Fruit fly (Drosophila melanogaster) whole organism, embryonic: Measurements from ENCODE around the gene CG42366.

Experiments
- Atf-2 ChIP-seq: fragments of 200-800 bp; sonication (Bioruptor generic); optimal IDR thresholded peaks from 2 replicates; lab custom pipeline; 2016; ENCODE audit warnings: missing biosample characterization, missing genetic modification characterization
- B-H2 ChIP-seq: fragments of 200-800 bp; sonication (Bioruptor generic); optimal IDR thresholded peaks from 2 replicates; lab custom pipeline; 2018; ENCODE audit warnings: missing biosample characterization, mild to moderate bottlenecking, missing genetic modification characterization
- Bdp1 ChIP-seq: fragments of 200-800 bp; sonication (Bioruptor generic); optimal IDR thresholded peaks from 3 replicates; lab custom pipeline; 2016; ENCODE audit warnings: missing biosample characterization, missing genetic modification characterization
- Bgb ChIP-seq: fragments of 200-800 bp; sonication (Bioruptor generic); IDR thresholded peaks from 2 replicates; pipeline ENCODE4 v1.3.6; 2022; ENCODE audit warnings: missing biosample characterization, missing genetic modification characterization; ENCODE audit not compliant: partially characterized antibody
- CG11695 ChIP-seq: fragments of 200-800 bp; sonication (Bioruptor generic); IDR thresholded peaks from 3 replicates; pipeline ENCODE4 v1.3.6; 2022; ENCODE audit warnings: missing biosample characterization, missing genetic modification characterization
- CG12659 ChIP-seq: fragments of 200-800 bp; sonication (Bioruptor generic); optimal IDR thresholded peaks from 3 replicates; lab custom pipeline; 2017; ENCODE audit warnings: mild to moderate bottlenecking, missing biosample characterization, missing genetic modification reagents, missing genetic modification characterization
- CG14441 ChIP-seq: fragments of 200-800 bp; sonication (Bioruptor generic); IDR thresholded peaks from 2 replicates; pipeline ENCODE4 v1.3.6; 2022; ENCODE audit warnings: missing biosample characterization, missing genetic modification characterization
- CG15073 ChIP-seq: fragments of 200-800 bp; sonication (Bioruptor generic); optimal IDR thresholded peaks from 2 replicates; lab custom pipeline; 2016; ENCODE audit warnings: missing biosample characterization, missing genetic modification characterization
- CG15601 ChIP-seq: fragments of 200-800 bp; sonication (Bioruptor generic); optimal IDR thresholded peaks from 3 replicates; lab custom pipeline; 2019; ENCODE audit warnings: missing biosample characterization, mild to moderate bottlenecking, missing genetic modification characterization, moderate library complexity
- CG17328 ChIP-seq: fragments of 200-800 bp; sonication (Bioruptor generic); IDR thresholded peaks from 2 replicates; pipeline ENCODE4 v1.3.6; 2022; ENCODE audit warnings: missing biosample characterization, missing genetic modification characterization
- CG18619 ChIP-seq: fragments of 200-800 bp; sonication (Bioruptor generic); optimal IDR thresholded peaks from 3 replicates; lab custom pipeline; 2017; ENCODE audit warnings: missing biosample characterization, mild to moderate bottlenecking, missing genetic modification characterization
- CG18764 ChIP-seq: fragments of 200-800 bp; sonication (Bioruptor generic); optimal IDR thresholded peaks from 3 replicates; lab custom pipeline; 2016; ENCODE audit warnings: missing biosample characterization, missing genetic modification characterization
- CG2116 ChIP-seq: fragments of 200-800 bp; sonication (Bioruptor generic); optimal IDR thresholded peaks from 3 replicates; lab custom pipeline; 2018; ENCODE audit warnings: missing biosample characterization, mild to moderate bottlenecking, missing genetic modification characterization
- CG2120 ChIP-seq: fragments of 200-800 bp; sonication (Bioruptor generic); optimal IDR thresholded peaks from 3 replicates; lab custom pipeline; 2016; ENCODE audit warnings: missing biosample characterization, missing genetic modification characterization
- CG30020 ChIP-seq: fragments of 200-800 bp; optimal IDR thresholded peaks from 2 replicates; lab custom pipeline; 2019; ENCODE audit warnings: missing biosample characterization, mild to moderate bottlenecking, missing genetic modification characterization, moderate library complexity
- CG30403 ChIP-seq: fragments of 200-800 bp; sonication (Bioruptor generic); optimal IDR thresholded peaks from 3 replicates; lab custom pipeline; 2016; ENCODE audit warnings: missing biosample characterization, missing genetic modification characterization
- CG31365 ChIP-seq: fragments of 200-800 bp; sonication (Bioruptor generic); optimal IDR thresholded peaks from 2 replicates; lab custom pipeline; 2018; ENCODE audit warnings: missing biosample characterization, mild to moderate bottlenecking, missing genetic modification characterization
- CG32772 ChIP-seq: fragments of 200-800 bp; sonication (Bioruptor generic); IDR thresholded peaks from 2 replicates; pipeline ENCODE4 v1.3.6; 2022; ENCODE audit warnings: missing biosample characterization, missing genetic modification characterization
- CG4730 ChIP-seq: fragments of 200-800 bp; sonication (Bioruptor generic); IDR thresholded peaks from 2 replicates; pipeline ENCODE4 v1.3.6; 2022; ENCODE audit warnings: missing biosample characterization, missing genetic modification characterization
- CG4820 ChIP-seq: fragments of 200-800 bp; sonication (Bioruptor generic); optimal IDR thresholded peaks from 3 replicates; lab custom pipeline; 2016; ENCODE audit warnings: missing biosample characterization, missing genetic modification characterization
- CG6689 ChIP-seq: fragments of 200-800 bp; sonication (Bioruptor generic); IDR thresholded peaks from 2 replicates; pipeline ENCODE4 v1.3.6; 2022; ENCODE audit warnings: missing biosample characterization, missing genetic modification characterization
- CG6765 ChIP-seq: fragments of 200-800 bp; sonication (Bioruptor generic); optimal IDR thresholded peaks from 3 replicates; lab custom pipeline; 2017; ENCODE audit warnings: missing biosample characterization, mild to moderate bottlenecking, missing genetic modification characterization
- CG7963 ChIP-seq: fragments of 200-800 bp; sonication (Bioruptor generic); IDR thresholded peaks from 3 replicates; pipeline ENCODE4 v1.3.6; 2022; ENCODE audit warnings: missing biosample characterization, missing genetic modification characterization; ENCODE audit not compliant: partially characterized antibody
- CHES-1-like ChIP-seq: fragments of 200-800 bp; sonication (Bioruptor generic); optimal IDR thresholded peaks from 2 replicates; lab custom pipeline; 2016; ENCODE audit warnings: missing biosample characterization, missing genetic modification characterization
- D19B ChIP-seq: fragments of 200-800 bp; sonication (Bioruptor generic); optimal IDR thresholded peaks from 2 replicates; lab custom pipeline; 2017; ENCODE audit warnings: missing biosample characterization, mild to moderate bottlenecking, missing genetic modification characterization
- ERR ChIP-seq: fragments of 200-800 bp; sonication (Bioruptor generic); optimal IDR thresholded peaks from 2 replicates; lab custom pipeline; 2016; ENCODE audit warnings: missing biosample characterization, missing genetic modification characterization
- Eip74EF ChIP-seq, 2 experiments: fragments of 200-800 bp in 1 of 2; fragments of >200 bp in 1 of 2; sonication (Bioruptor generic) in 1 of 2; optimal IDR thresholded peaks; 2 replicates each; lab custom pipeline; 2017 to 2019; ENCODE audit warnings: missing biosample characterization in 2 of 2, missing genetic modification characterization in 2 of 2, mild to moderate bottlenecking in 1 of 2, moderate library complexity in 1 of 2
- Myb ChIP-seq: fragments of 200-800 bp; sonication (Bioruptor generic); optimal IDR thresholded peaks from 2 replicates; lab custom pipeline; 2016; ENCODE audit warnings: missing biosample characterization, missing genetic modification characterization
- NC2α ChIP-seq: fragments of 200-800 bp; sonication (Bioruptor generic); optimal IDR thresholded peaks from 2 replicates; lab custom pipeline; 2016; ENCODE audit warnings: missing biosample characterization, missing genetic modification characterization
- Optix ChIP-seq: fragments of 200-800 bp; sonication (Bioruptor generic); IDR thresholded peaks from 3 replicates; pipeline ENCODE4 v1.3.6; 2022; ENCODE audit warnings: missing biosample characterization, missing genetic modification characterization
- Rfx ChIP-seq: fragments of 200-800 bp; sonication (Bioruptor generic); IDR thresholded peaks from 2 replicates; pipeline ENCODE4 v1.3.6; 2022; ENCODE audit warnings: missing biosample characterization, missing genetic modification characterization
- al ChIP-seq: fragments of 200-800 bp; sonication (Bioruptor generic); IDR thresholded peaks from 2 replicates; pipeline ENCODE4 v1.3.6; 2022; ENCODE audit warnings: missing biosample characterization, missing genetic modification characterization
- aop ChIP-seq: fragments of 200-800 bp; sonication (Bioruptor generic); IDR thresholded peaks from 2 replicates; pipeline ENCODE4 v1.3.6; 2022; ENCODE audit warnings: missing biosample characterization, missing genetic modification characterization
- ap ChIP-seq: fragments of 200-800 bp; sonication (Bioruptor generic); IDR thresholded peaks from 2 replicates; pipeline ENCODE4 v1.3.6; 2022; ENCODE audit warnings: missing biosample characterization, missing genetic modification characterization
- da ChIP-seq: fragments of 200-800 bp; sonication (Bioruptor generic); optimal IDR thresholded peaks from 2 replicates; lab custom pipeline; 2016; ENCODE audit warnings: missing biosample characterization, missing genetic modification characterization
- danr ChIP-seq: fragments of 200-800 bp; sonication (Bioruptor generic); IDR thresholded peaks from 2 replicates; pipeline ENCODE4 v1.3.6; 2022; ENCODE audit warnings: missing biosample characterization, missing genetic modification characterization
- ems ChIP-seq: fragments of 200-800 bp; sonication (Bioruptor generic); optimal IDR thresholded peaks from 3 replicates; lab custom pipeline; 2016; ENCODE audit warnings: missing biosample characterization, missing genetic modification characterization
- hkb ChIP-seq, 2 experiments: fragments of 200-800 bp in 1 of 2; fragments of >200 bp in 1 of 2; sonication (Bioruptor generic) in 1 of 2; IDR thresholded peaks in 1 of 2; optimal IDR thresholded peaks in 1 of 2; 2 replicates each; pipeline versions ENCODE4 v1.3.6 to Lab custom; 2017 to 2022; ENCODE audit warnings: missing biosample characterization in 1 of 2, missing genetic modification characterization in 1 of 2
- jumu ChIP-seq: fragments of 200-800 bp; sonication (Bioruptor generic); optimal IDR thresholded peaks from 3 replicates; lab custom pipeline; 2016; ENCODE audit warnings: missing biosample characterization, missing genetic modification characterization
- lilli ChIP-seq: fragments of 200-800 bp; sonication (Bioruptor generic); optimal IDR thresholded peaks from 3 replicates; lab custom pipeline; 2016; ENCODE audit warnings: missing biosample characterization, missing genetic modification characterization
- lov ChIP-seq, 2 experiments: fragments of 200-800 bp in 1 of 2; fragments of >200 bp in 1 of 2; sonication (Bioruptor generic) in 1 of 2; IDR thresholded peaks in 1 of 2; optimal IDR thresholded peaks in 1 of 2; 2 replicates in 1 of 2; 3 replicates in 1 of 2; pipeline versions ENCODE4 v1.3.6 to Lab custom; 2017 to 2022; ENCODE audit warnings: missing biosample characterization in 1 of 2, missing genetic modification characterization in 1 of 2
- odd ChIP-seq: fragments of 200-800 bp; sonication (Bioruptor generic); optimal IDR thresholded peaks from 2 replicates; lab custom pipeline; 2017; ENCODE audit warnings: missing biosample characterization, mild to moderate bottlenecking, missing genetic modification characterization
- org-1 ChIP-seq: fragments of 200-800 bp; sonication (Bioruptor generic); optimal IDR thresholded peaks from 2 replicates; lab custom pipeline; 2017; ENCODE audit warnings: missing biosample characterization, missing genetic modification characterization
- schlank ChIP-seq: fragments of 200-800 bp; sonication (Bioruptor generic); optimal IDR thresholded peaks from 2 replicates; lab custom pipeline; 2018; ENCODE audit warnings: missing biosample characterization, mild to moderate bottlenecking, missing genetic modification characterization
- sens ChIP-seq: fragments of 200-800 bp; sonication (Bioruptor generic); peaks from one replicate; lab custom pipeline; 2016; ENCODE audit warnings: missing biosample characterization, missing genetic modification characterization
- slou ChIP-seq: fragments of 200-800 bp; sonication (Bioruptor generic); optimal IDR thresholded peaks from 3 replicates; lab custom pipeline; 2016; ENCODE audit warnings: missing biosample characterization, missing genetic modification characterization
- sr ChIP-seq: fragments of 200-800 bp; sonication (Bioruptor generic); IDR thresholded peaks from 3 replicates; pipeline ENCODE4 v1.3.6; 2022; ENCODE audit warnings: missing biosample characterization, missing genetic modification characterization
- ssp ChIP-seq: fragments of 200-800 bp; sonication (Bioruptor generic); IDR thresholded peaks from 2 replicates; pipeline ENCODE4 v1.3.6; 2022; ENCODE audit warnings: missing biosample characterization, missing genetic modification characterization
- twi ChIP-seq: fragments of 200-800 bp; optimal IDR thresholded peaks from 2 replicates; lab custom pipeline; 2019; ENCODE audit warnings: missing biosample characterization, mild to moderate bottlenecking, missing genetic modification characterization, moderate library complexity
- vvl ChIP-seq: fragments of 200-800 bp; sonication (Bioruptor generic); IDR thresholded peaks from 2 replicates; pipeline ENCODE4 v1.3.6; 2022; ENCODE audit warnings: missing biosample characterization, missing genetic modification characterization
- wor ChIP-seq: fragments of 200-800 bp; sonication (Bioruptor generic); IDR thresholded peaks from 2 replicates; pipeline ENCODE4 v1.3.6; 2022; ENCODE audit warnings: missing biosample characterization, missing genetic modification characterization

CG42366 gene

DNA sequence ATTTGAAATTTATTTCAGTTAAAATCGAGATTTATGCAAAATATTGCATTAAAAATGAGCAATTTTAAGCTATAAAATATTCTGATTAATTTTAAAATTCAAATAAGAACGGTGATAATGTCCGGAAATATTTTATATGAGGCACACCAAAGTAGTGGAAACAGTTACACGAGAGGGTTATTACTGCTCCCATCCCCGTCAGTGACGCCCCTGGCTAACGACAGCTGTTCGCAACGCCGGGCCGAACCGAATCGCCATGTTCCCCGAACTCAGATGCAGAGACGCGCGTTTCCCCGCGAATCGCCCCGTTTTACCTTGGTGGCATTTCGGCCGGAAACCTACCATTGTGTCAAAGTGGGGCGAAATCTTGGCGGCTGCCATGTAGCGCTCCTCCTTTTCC lies 13.2 kb upstream of the CG42366 start (continued):
- TF ChIP-seq CG6765 (GFP tag; lab: Kevin White, UChicago), result no peak
- peak; percentile 9 for TF ChIP-seq ems (GFP tag; lab: Kevin White, UChicago)
- TF ChIP-seq al (GFP tag; lab: Robert Waterston, UW), result 0 out of 2 replicates have a peak, but pooled peaks have one; percentile 8
- no peak for TF ChIP-seq CG30020 (tag; lab: Kevin White, UChicago)
- TF ChIP-seq CG2116 (GFP tag; lab: Kevin White, UChicago), result no peak
- no peak for TF ChIP-seq aop (GFP tag; lab: Robert Waterston, UW)
- TF ChIP-seq CG18764 (GFP tag; lab: Kevin White, UChicago), result no peak
- no peak for TF ChIP-seq CG7963
- TF ChIP-seq vvl (GFP tag; lab: Robert Waterston, UW), result 0 out of 2 replicates have a peak, but pooled peaks have one; percentile 40
- peak; percentile 28 for TF ChIP-seq CG12659 (GFP tag; lab: Kevin White, UChicago)
- TF ChIP-seq lilli (GFP tag; lab: Kevin White, UChicago), result peak; percentile 57
- peak; percentile 42 for TF ChIP-seq CG2120 (GFP tag; lab: Kevin White, UChicago)
- 0 out of 2 replicates have a peak, but pooled peaks have one; percentile 13 for TF ChIP-seq CG6689 (GFP tag; lab: Robert Waterston, UW)
- TF ChIP-seq CG30403 (GFP tag; lab: Kevin White, UChicago), result peak; percentile 9
- no peak for TF ChIP-seq ssp (GFP tag; lab: Robert Waterston, UW)
- no peak for TF ChIP-seq CG32772 (GFP tag; lab: Robert Waterston, UW)
- no peak for TF ChIP-seq odd (GFP tag; lab: Kevin White, UChicago)
- TF ChIP-seq ap (GFP tag; lab: Robert Waterston, UW), result no peak
- TF ChIP-seq sens (GFP tag; lab: Kevin White, UChicago), result peak; percentile 53
- TF ChIP-seq D19B (GFP tag; lab: Kevin White, UChicago), result no peak
- no peak for TF ChIP-seq org-1 (GFP tag; lab: Kevin White, UChicago)
- TF ChIP-seq CG18619 (GFP tag; lab: Kevin White, UChicago), result peak; percentile 31
- TF ChIP-seq CG11695 (GFP tag; lab: Robert Waterston, UW), result peak; percentile 45; the same call in 1 of the 3 replicates
- TF ChIP-seq da, result no peak
- TF ChIP-seq Myb (GFP tag; lab: Kevin White, UChicago), result peak; percentile 1
- no peak for TF ChIP-seq twi (tag; lab: Kevin White, UChicago)
- no peak for TF ChIP-seq Bgb (GFP tag; lab: Robert Waterston, UW)
- peak; percentile 19 for TF ChIP-seq jumu
- TF ChIP-seq sr (GFP tag; lab: Robert Waterston, UW), result no peak
- no peak for TF ChIP-seq hkb (optimal IDR thresholded peaks at IDR 0.05; lab: Kevin White, UChicago)
- TF ChIP-seq hkb (GFP tag; IDR thresholded peaks at IDR 0.05; lab: Robert Waterston, UW), result peak; percentile 69
- no peak for TF ChIP-seq CG15073 (GFP tag; lab: Kevin White, UChicago)
- 0 out of 2 replicates have a peak, but pooled peaks have one; percentile 4 for TF ChIP-seq CG14441
- no peak for TF ChIP-seq slou (GFP tag; lab: Kevin White, UChicago)
- TF ChIP-seq Atf-2 (GFP tag; lab: Kevin White, UChicago), result no peak
- no peak for TF ChIP-seq schlank
- TF ChIP-seq CG4730 (GFP tag; lab: Robert Waterston, UW), result no peak
- TF ChIP-seq ERR, result no peak
- TF ChIP-seq CG17328 (GFP tag; lab: Robert Waterston, UW), result peak; percentile 36
- no peak for TF ChIP-seq B-H2 (GFP tag; lab: Kevin White, UChicago)
- TF ChIP-seq CHES-1-like, result no peak
- no peak for TF ChIP-seq NC2α
- no peak for TF ChIP-seq lov (optimal IDR thresholded peaks at IDR 0.05; lab: Kevin White, UChicago)
- 0 out of 3 replicates have a peak, but pooled peaks have one; percentile 10 for TF ChIP-seq lov (GFP tag; IDR thresholded peaks at IDR 0.05; lab: Robert Waterston, UW)
- TF ChIP-seq CG4820, result no peak
- peak; percentile 24; the same call in 1 of the 3 replicates for TF ChIP-seq Optix (GFP tag; lab: Robert Waterston, UW)
- no peak for TF ChIP-seq Bdp1 (GFP tag; lab: Kevin White, UChicago)
- no peak for TF ChIP-seq CG15601 (tag; lab: Kevin White, UChicago)
- no peak for TF ChIP-seq CG31365 (tag; lab: Kevin White, UChicago)
- TF ChIP-seq Rfx (GFP tag; lab: Robert Waterston, UW), result peak; percentile 64
- TF ChIP-seq danr (GFP tag; lab: Robert Waterston, UW), result peak; percentile 40; the same call in 1 of the 2 replicates
- TF ChIP-seq Eip74EF (GFP tag; optimal IDR thresholded peaks at IDR 0.05; lab: Kevin White, UChicago), result no peak
- no peak for TF ChIP-seq wor
